Worm (Caenorhabditis elegans) whole organism, midembryonic: Measurements from ENCODE around the gene F44E7.7.

ENCODE experiments used
- flt-1 ChIP-seq: fragments of 200-800 bp; sonication (Bioruptor generic); IDR thresholded peaks from 2 replicates; pipeline ENCODE4 v1.3.6; 2022; ENCODE audit warnings: missing genetic modification characterization, missing compliant biosample characterization
- ztf-29 ChIP-seq: fragments of 200-800 bp; sonication (Bioruptor generic); IDR thresholded peaks from 2 replicates; pipeline ENCODE4 v1.3.6; 2022; ENCODE audit warnings: missing genetic modification reagents, missing genetic modification characterization, missing compliant biosample characterization

DNA sequence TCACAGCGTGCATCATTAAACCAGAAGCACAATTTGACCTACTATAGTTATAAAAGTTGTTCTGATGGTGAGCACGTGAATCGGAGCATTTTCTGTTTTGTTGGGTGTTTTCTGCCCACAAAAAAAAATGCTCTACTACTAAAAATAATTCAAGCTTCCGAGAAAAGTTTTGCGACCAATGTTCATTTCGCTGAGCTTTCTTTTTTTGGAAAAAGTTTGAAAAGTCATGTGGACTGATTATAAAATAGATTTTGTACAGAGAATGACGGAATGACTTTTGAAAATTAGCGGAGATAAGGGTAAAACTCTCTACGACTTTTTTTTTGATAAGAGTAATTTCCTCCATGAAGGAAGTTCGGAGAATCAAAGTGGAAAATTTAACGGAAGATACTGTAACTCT lies 15.8 kb downstream of the F44E7.7 start:
- TF ChIP-seq flt-1 (GFP tag; lab: Robert Waterston, UW): no peak
- no peak for TF ChIP-seq ztf-29 (GFP tag; lab: Robert Waterston, UW)
